Worm (Caenorhabditis elegans) whole organism, mixed stage, embryonic: Measurements from ENCODE around the gene sea-2.

Experiments used
- M03D4.4 ChIP-seq: sonication (generic microtip); optimal IDR thresholded peaks from 2 replicates; lab custom pipeline; 2017; ENCODE audit warnings: mild to moderate bottlenecking, missing genetic modification characterization, missing compliant biosample characterization
- bed-3 ChIP-seq: fragments of 200-800 bp; sonication (Bioruptor generic); optimal IDR thresholded peaks from 3 replicates; lab custom pipeline; 2018; ENCODE audit warnings: mild to moderate bottlenecking, missing genetic modification characterization, moderate library complexity, missing compliant biosample characterization
- blmp-1 ChIP-seq: fragments of 150-350 bp; optimal IDR thresholded peaks from 2 replicates; lab custom pipeline; 2014; ENCODE audit warnings: missing biosample characterization, missing genetic modification characterization
- ceh-39 ChIP-seq: fragments of 150-350 bp; optimal IDR thresholded peaks from 2 replicates; lab custom pipeline; 2014; ENCODE audit warnings: missing biosample characterization, missing genetic modification characterization
- ceh-43 ChIP-seq: fragments of 200-800 bp; sonication (Bioruptor generic); optimal IDR thresholded peaks from 2 replicates; lab custom pipeline; 2018; ENCODE audit warnings: mild to moderate bottlenecking, missing genetic modification characterization, moderate library complexity, missing compliant biosample characterization
- ceh-83 ChIP-seq: fragments of 200-800 bp; sonication (Bioruptor generic); optimal IDR thresholded peaks from 2 replicates; lab custom pipeline; 2018; ENCODE audit warnings: mild to moderate bottlenecking, missing genetic modification characterization, missing compliant biosample characterization
- cnd-1 ChIP-seq: fragments of 200-800 bp; sonication (Bioruptor generic); optimal IDR thresholded peaks from 2 replicates; lab custom pipeline; 2018; ENCODE audit warnings: mild to moderate bottlenecking, missing genetic modification characterization, missing compliant biosample characterization
- drap-1 ChIP-seq: fragments of 200-800 bp; sonication (Bioruptor generic); optimal IDR thresholded peaks from 3 replicates; lab custom pipeline; 2018; ENCODE audit warnings: mild to moderate bottlenecking, missing genetic modification characterization, missing compliant biosample characterization
- elt-1 ChIP-seq: sonication (generic microtip); optimal IDR thresholded peaks from 2 replicates; lab custom pipeline; 2017; ENCODE audit warnings: missing genetic modification characterization, mild to moderate bottlenecking, missing compliant biosample characterization, antibody characterized with exemption, moderate library complexity, borderline replicate concordance; ENCODE audit not compliant: insufficient read depth
- elt-3 ChIP-seq: fragments of 150-350 bp; optimal IDR thresholded peaks from 2 replicates; lab custom pipeline; 2014; ENCODE audit warnings: missing biosample characterization, missing genetic modification characterization
- flh-1 ChIP-seq: fragments of 200-800 bp; sonication (Bioruptor generic); optimal IDR thresholded peaks from 2 replicates; lab custom pipeline; 2018; ENCODE audit warnings: mild to moderate bottlenecking, missing genetic modification characterization, moderate library complexity, missing compliant biosample characterization
- ham-2 ChIP-seq: fragments of 200-800 bp; sonication (Bioruptor generic); optimal IDR thresholded peaks from 2 replicates; lab custom pipeline; 2018; ENCODE audit warnings: mild to moderate bottlenecking, missing genetic modification characterization, missing compliant biosample characterization
- lin-13 ChIP-seq: fragments of 150-350 bp; optimal IDR thresholded peaks from 2 replicates; lab custom pipeline; 2014; ENCODE audit warnings: missing biosample characterization, missing genetic modification characterization
- lin-32 ChIP-seq: fragments of 200-800 bp; sonication (Bioruptor generic); optimal IDR thresholded peaks from 2 replicates; lab custom pipeline; 2018; ENCODE audit warnings: mild to moderate bottlenecking, missing genetic modification characterization, missing compliant biosample characterization
- lsy-2 ChIP-seq: fragments of 150-350 bp; optimal IDR thresholded peaks from 2 replicates; lab custom pipeline; 2014; ENCODE audit warnings: missing biosample characterization, missing genetic modification characterization
- mab-5 ChIP-seq: fragments of 150-350 bp; optimal IDR thresholded peaks from 2 replicates; lab custom pipeline; 2014; ENCODE audit warnings: missing biosample characterization, missing genetic modification characterization
- mep-1 ChIP-seq: fragments of 150-350 bp; optimal IDR thresholded peaks from 2 replicates; lab custom pipeline; 2017; ENCODE audit warnings: missing biosample characterization, missing genetic modification reagents, missing genetic modification characterization, inconsistent platforms
- nhr-12 ChIP-seq: fragments of 150-350 bp; optimal IDR thresholded peaks from 2 replicates; lab custom pipeline; 2014; ENCODE audit warnings: missing biosample characterization, missing genetic modification characterization
- nhr-2 ChIP-seq: fragments of 150-350 bp; optimal IDR thresholded peaks from 2 replicates; lab custom pipeline; 2014; ENCODE audit warnings: missing biosample characterization, missing genetic modification characterization
- nhr-237 ChIP-seq: fragments of 150-350 bp; optimal IDR thresholded peaks from 2 replicates; lab custom pipeline; 2014; ENCODE audit warnings: missing biosample characterization, missing genetic modification characterization
- nhr-28 ChIP-seq: fragments of 150-350 bp; optimal IDR thresholded peaks from 2 replicates; lab custom pipeline; 2014; ENCODE audit warnings: missing biosample characterization, missing genetic modification characterization
- nhr-76 ChIP-seq: sonication (generic microtip); optimal IDR thresholded peaks from 2 replicates; lab custom pipeline; 2017; ENCODE audit warnings: missing biosample characterization, missing genetic modification characterization
- pha-4 ChIP-seq: fragments of 150-350 bp; optimal IDR thresholded peaks from 2 replicates; lab custom pipeline; 2018; ENCODE audit warnings: missing biosample characterization, missing genetic modification reagents, missing genetic modification characterization
- sem-2 ChIP-seq: fragments of 200-800 bp; sonication (Bioruptor generic); optimal IDR thresholded peaks from 2 replicates; lab custom pipeline; 2018; ENCODE audit warnings: mild to moderate bottlenecking, missing genetic modification characterization, missing compliant biosample characterization
- snpc-4 ChIP-seq: fragments of 150-350 bp; optimal IDR thresholded peaks from 2 replicates; lab custom pipeline; 2014; ENCODE audit warnings: missing biosample characterization, missing genetic modification characterization
- sptf-1 ChIP-seq: sonication (generic microtip); optimal IDR thresholded peaks from 2 replicates; lab custom pipeline; 2017; ENCODE audit warnings: mild to moderate bottlenecking, missing genetic modification characterization, moderate library complexity, missing compliant biosample characterization
- tbx-8 ChIP-seq: fragments of 200-800 bp; sonication (Bioruptor generic); optimal IDR thresholded peaks from 2 replicates; lab custom pipeline; 2018; ENCODE audit warnings: mild to moderate bottlenecking, missing genetic modification characterization, moderate library complexity, missing compliant biosample characterization
- unc-120 ChIP-seq: sonication (generic microtip); optimal IDR thresholded peaks from 2 replicates; lab custom pipeline; 2017; ENCODE audit warnings: missing genetic modification characterization, missing compliant biosample characterization; ENCODE audit not compliant: poor library complexity, severe bottlenecking
- unc-39 ChIP-seq: fragments of 150-350 bp; optimal IDR thresholded peaks from 2 replicates; lab custom pipeline; 2014; ENCODE audit warnings: missing biosample characterization, missing genetic modification characterization
- unc-62 ChIP-seq: fragments of 150-350 bp; optimal IDR thresholded peaks from 2 replicates; lab custom pipeline; 2014; ENCODE audit warnings: missing biosample characterization, missing genetic modification reagents, missing genetic modification characterization
- zip-8 ChIP-seq: fragments of 150-350 bp; optimal IDR thresholded peaks from 2 replicates; lab custom pipeline; 2014; ENCODE audit warnings: missing biosample characterization, missing genetic modification characterization
- ztf-11 ChIP-seq: fragments of 150-350 bp; optimal IDR thresholded peaks from 2 replicates; lab custom pipeline; 2014; ENCODE audit warnings: missing biosample characterization, missing genetic modification characterization

Gene sea-2

ce11 chrII:3934085-3934484, 16.1 kb upstream of the sea-2 start, which contains the start of gene Y14H12B.1:
Gene Y14H12B.1 (plus strand): TSS chrII:3934447.
- TF ChIP-seq ceh-83 (no peak), ham-2 (no peak), elt-1 (tag; lab: Kevin White, UChicago) (no peak), drap-1 (GFP tag; lab: Kevin White, UChicago) (no peak), ceh-39 (tag; lab: Kevin White, UChicago) (no peak), pha-4 (tag; lab: Kevin White, UChicago) (no peak), sptf-1 (tag; lab: Kevin White, UChicago) (no peak)

DNA sequence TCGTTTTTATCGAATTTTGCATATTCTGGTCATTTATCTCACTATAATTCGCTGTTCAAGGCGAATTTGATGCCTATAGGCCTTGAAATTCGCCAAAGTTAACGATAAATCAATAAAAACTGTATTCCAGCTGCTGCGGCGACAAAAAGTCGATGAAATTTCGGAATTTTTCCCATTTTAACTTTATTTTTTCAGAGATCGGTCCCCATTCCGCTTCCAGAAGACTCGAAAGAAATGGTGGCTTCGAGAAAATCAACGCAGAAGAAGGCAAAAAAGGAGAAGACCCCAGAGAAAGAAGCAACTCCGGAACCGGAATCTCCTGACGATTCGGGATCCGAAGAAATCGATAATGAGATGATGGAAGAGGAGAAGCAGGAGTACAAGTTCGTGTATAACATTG, 15.1 kb upstream of the sea-2 start:
- TF ChIP-seq nhr-237 (tag; lab: Kevin White, UChicago): no peak
- no peak for TF ChIP-seq nhr-76 (tag; lab: Kevin White, UChicago)
- no peak for TF ChIP-seq ceh-39 (tag; lab: Kevin White, UChicago)
- no peak for TF ChIP-seq lin-32 (GFP tag; lab: Kevin White, UChicago)
- TF ChIP-seq mep-1: no peak
- no peak for TF ChIP-seq ceh-83
- no peak for TF ChIP-seq ham-2
- TF ChIP-seq zip-8 (tag; lab: Kevin White, UChicago): no peak
- no peak for TF ChIP-seq elt-3 (tag; lab: Kevin White, UChicago)
- TF ChIP-seq unc-39 (tag; lab: Kevin White, UChicago): no peak
- no peak for TF ChIP-seq sptf-1 (tag; lab: Kevin White, UChicago)
- TF ChIP-seq elt-1 (tag; lab: Kevin White, UChicago): no peak
- no peak for TF ChIP-seq tbx-8 (GFP tag; lab: Kevin White, UChicago)
- TF ChIP-seq mab-5 (tag; lab: Kevin White, UChicago): no peak
- no peak for TF ChIP-seq drap-1 (GFP tag; lab: Kevin White, UChicago)
- TF ChIP-seq lin-13 (tag; lab: Kevin White, UChicago): no peak
- no peak for TF ChIP-seq pha-4 (tag; lab: Kevin White, UChicago)
- no peak for TF ChIP-seq lsy-2
- TF ChIP-seq, all 35 proteins: peak for 0

DNA sequence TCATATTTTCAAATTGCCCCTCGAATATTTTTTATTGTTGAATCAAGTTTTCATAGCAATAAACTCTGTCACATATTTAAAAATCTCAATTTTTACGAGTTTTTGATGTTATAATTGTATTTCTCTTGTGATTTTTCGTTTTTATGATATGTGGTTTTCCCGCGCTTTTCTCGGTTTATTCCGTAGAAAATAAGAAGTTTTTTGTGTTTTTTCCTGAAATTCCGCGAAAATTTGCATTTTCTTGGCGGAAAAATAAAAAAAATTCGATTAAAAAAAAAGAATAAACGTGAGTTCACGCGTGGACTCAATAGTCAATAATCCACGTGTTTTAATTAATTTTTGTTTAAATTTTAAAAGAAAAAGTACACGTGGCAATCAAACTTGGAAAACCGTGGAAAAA, 14.2 kb upstream of the sea-2 start:
- TF ChIP-seq drap-1 (GFP tag; lab: Kevin White, UChicago) (no peak), ceh-83 (no peak), unc-62 (no peak), lin-13 (tag; lab: Kevin White, UChicago) (no peak), cnd-1 (tag; lab: Kevin White, UChicago) (no peak), ztf-11 (tag; lab: Kevin White, UChicago) (no peak), sem-2 (no peak), elt-1 (tag; lab: Kevin White, UChicago) (no peak), ham-2 (no peak), nhr-12 (tag; lab: Kevin White, UChicago) (no peak), blmp-1 (tag; lab: Kevin White, UChicago) (no peak), bed-3 (no peak), lin-32 (GFP tag; lab: Kevin White, UChicago) (no peak), elt-3 (tag; lab: Kevin White, UChicago) (no peak), lsy-2 (no peak), ceh-43 (GFP tag; lab: Kevin White, UChicago) (no peak), nhr-2 (tag; lab: Kevin White, UChicago) (no peak), zip-8 (tag; lab: Kevin White, UChicago) (no peak)
- TF ChIP-seq, all 35 proteins: peak for 0

DNA sequence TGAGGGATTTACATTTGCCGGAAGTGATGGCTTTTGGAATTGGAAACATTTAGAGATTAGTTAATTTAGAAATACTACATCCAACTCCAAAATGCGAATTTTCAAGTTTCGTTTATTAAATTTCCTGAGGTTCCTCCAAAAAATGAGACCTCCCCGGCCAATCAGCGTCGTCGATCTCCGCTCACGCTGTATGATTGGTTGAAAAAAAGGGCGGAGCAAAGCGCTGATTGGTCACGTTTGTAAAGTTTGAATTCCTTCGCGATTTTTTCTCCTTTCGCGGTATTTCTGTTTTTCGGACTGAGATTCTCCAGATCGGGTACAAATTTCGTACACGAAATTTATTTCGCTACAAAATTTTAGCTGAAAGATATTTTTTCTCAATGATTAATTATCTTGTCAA, 2.8 kb upstream of the sea-2 start:
- TF ChIP-seq snpc-4 (tag; lab: Kevin White, UChicago) (no peak), unc-120 (tag; lab: Kevin White, UChicago) (no peak), ham-2 (no peak), blmp-1 (tag; lab: Kevin White, UChicago) (no peak), lsy-2 (no peak), ceh-39 (tag; lab: Kevin White, UChicago) (no peak), zip-8 (tag; lab: Kevin White, UChicago) (no peak), drap-1 (GFP tag; lab: Kevin White, UChicago) (no peak), lin-13 (tag; lab: Kevin White, UChicago) (no peak), M03D4.4 (no peak), flh-1 (no peak), nhr-76 (tag; lab: Kevin White, UChicago) (no peak), ceh-83 (no peak), nhr-28 (tag; lab: Kevin White, UChicago) (no peak), ztf-11 (tag; lab: Kevin White, UChicago) (no peak), cnd-1 (tag; lab: Kevin White, UChicago) (no peak)
